Worm (Caenorhabditis elegans) whole organism, L4 larva: Measurements from ENCODE around the gene grk-1.

ENCODE experiments used
- D1046.2 ChIP-seq: fragments of 200-800 bp; sonication (Bioruptor generic); IDR thresholded peaks from 2 replicates; pipeline ENCODE4 v1.3.6; 2022; ENCODE audit warnings: missing genetic modification characterization, missing compliant biosample characterization
- Y105C5A.15 ChIP-seq: fragments of 200-800 bp; sonication (Bioruptor generic); IDR thresholded peaks from 2 replicates; pipeline ENCODE4 v1.3.6; 2022; ENCODE audit warnings: missing genetic modification characterization, missing compliant biosample characterization
- aha-1 ChIP-seq: fragments of 150-350 bp; peaks from one replicate; lab custom pipeline; 2014; ENCODE audit warnings: missing biosample characterization, missing genetic modification characterization
- ama-1 ChIP-seq: fragments of 150-350 bp; optimal IDR thresholded peaks from 2 replicates; lab custom pipeline; 2014; ENCODE audit warnings: inconsistent platforms, mixed read lengths
- arid-1 ChIP-seq: fragments of 200-800 bp; sonication (Bioruptor generic); conservative IDR thresholded peaks from 2 replicates; pipeline ENCODE4 v1.3.6; 2022; ENCODE audit warnings: missing genetic modification reagents, missing genetic modification characterization, missing compliant biosample characterization
- ceh-28 ChIP-seq: fragments of 150-350 bp; optimal IDR thresholded peaks from 2 replicates; lab custom pipeline; 2014; ENCODE audit warnings: missing biosample characterization, missing genetic modification reagents, missing genetic modification characterization
- ceh-32 ChIP-seq: sonication (generic microtip); optimal IDR thresholded peaks from 2 replicates; lab custom pipeline; 2016; ENCODE audit warnings: mild to moderate bottlenecking, missing genetic modification characterization, missing compliant biosample characterization; ENCODE audit not compliant: poor library complexity
- ceh-62 ChIP-seq: sonication (generic microtip); optimal IDR thresholded peaks from 2 replicates; lab custom pipeline; 2017; ENCODE audit warnings: missing biosample characterization, missing genetic modification characterization
- ces-1 ChIP-seq: fragments of 150-350 bp; sonication (generic microtip); optimal IDR thresholded peaks from 4 replicates; lab custom pipeline; 2014; ENCODE audit warnings: missing biosample characterization, missing genetic modification reagents, missing genetic modification characterization
- ctbp-1 ChIP-seq: fragments of 200-800 bp; sonication (Bioruptor generic); IDR thresholded peaks from 2 replicates; pipeline ENCODE4 v1.3.6; 2022; ENCODE audit warnings: missing genetic modification reagents, missing genetic modification characterization, missing compliant biosample characterization
- daf-12 ChIP-seq: fragments of 150-350 bp; optimal IDR thresholded peaks from 2 replicates; lab custom pipeline; 2014; ENCODE audit warnings: missing biosample characterization, missing genetic modification reagents, missing genetic modification characterization
- daf-19 ChIP-seq: fragments of 200-800 bp; sonication (Bioruptor generic); conservative IDR thresholded peaks from 2 replicates; pipeline ENCODE4 v1.3.6; 2022; ENCODE audit warnings: missing genetic modification characterization, missing compliant biosample characterization
- dmd-8 ChIP-seq: fragments of 200-800 bp; sonication (Bioruptor generic); IDR thresholded peaks from 2 replicates; pipeline ENCODE4 v1.3.6; 2022; ENCODE audit warnings: missing genetic modification characterization, missing compliant biosample characterization
- egl-27 ChIP-seq: sonication (generic microtip); optimal IDR thresholded peaks from 3 replicates; lab custom pipeline; 2017; ENCODE audit warnings: missing biosample characterization, missing genetic modification reagents, missing genetic modification characterization
- fkh-10 ChIP-seq: fragments of 150-350 bp; optimal IDR thresholded peaks from 2 replicates; lab custom pipeline; 2014; ENCODE audit warnings: missing biosample characterization, missing genetic modification reagents, missing genetic modification characterization
- fos-1 ChIP-seq: fragments of 150-350 bp; optimal IDR thresholded peaks from 2 replicates; lab custom pipeline; 2014; ENCODE audit warnings: missing biosample characterization, missing genetic modification characterization
- hif-1 ChIP-seq, 2 experiments: sonication (generic microtip); optimal IDR thresholded peaks; 2 replicates each; lab custom pipeline; 2016 to 2017; ENCODE audit warnings: missing compliant biosample characterization in 2 of 2, missing genetic modification characterization in 2 of 2, missing genetic modification reagents in 2 of 2, missing genotype in 2 of 2, mild to moderate bottlenecking in 1 of 2
- hlh-11 ChIP-seq: fragments of 200-800 bp; sonication (Bioruptor generic); optimal IDR thresholded peaks from 2 replicates; lab custom pipeline; 2018; ENCODE audit warnings: mild to moderate bottlenecking, missing genetic modification characterization, missing compliant biosample characterization
- hlh-30 ChIP-seq: sonication (generic microtip); optimal IDR thresholded peaks from 2 replicates; lab custom pipeline; 2017; ENCODE audit warnings: antibody characterized with exemption, mild to moderate bottlenecking, missing genetic modification characterization, missing compliant biosample characterization; ENCODE audit not compliant: insufficient read depth
- lin-29 ChIP-seq: fragments of 200-800 bp; sonication (Bioruptor generic); IDR thresholded peaks from 2 replicates; pipeline ENCODE4 v1.3.6; 2022; ENCODE audit warnings: missing genetic modification reagents, missing genetic modification characterization, missing compliant biosample characterization
- lin-38 ChIP-seq: fragments of 200-800 bp; sonication (Bioruptor generic); IDR thresholded peaks from 2 replicates; pipeline ENCODE4 v1.3.6; 2022; ENCODE audit warnings: missing genetic modification reagents, missing genetic modification characterization, missing compliant biosample characterization
- madf-9 ChIP-seq: fragments of 200-800 bp; sonication (Bioruptor generic); conservative IDR thresholded peaks from 2 replicates; pipeline ENCODE4 v1.3.6; 2022; ENCODE audit warnings: missing genetic modification reagents, missing genetic modification characterization, missing compliant biosample characterization
- mdt-29 ChIP-seq: fragments of 200-800 bp; sonication (Bioruptor generic); IDR thresholded peaks from 2 replicates; pipeline ENCODE4 v1.3.6; 2022; ENCODE audit warnings: missing genetic modification reagents, missing genetic modification characterization, missing compliant biosample characterization
- mep-1 ChIP-seq: fragments of 150-350 bp; sonication (generic microtip); optimal IDR thresholded peaks from 3 replicates; lab custom pipeline; 2014; ENCODE audit warnings: missing biosample characterization, missing genetic modification characterization
- mes-2 ChIP-seq: sonication (generic microtip); optimal IDR thresholded peaks from 2 replicates; lab custom pipeline; 2016; ENCODE audit warnings: missing genotype, mild to moderate bottlenecking, missing genetic modification characterization, missing compliant biosample characterization; ENCODE audit not compliant: poor library complexity, severe bottlenecking
- mxl-2 ChIP-seq: fragments of 200-800 bp; sonication (Bioruptor generic); conservative IDR thresholded peaks from 2 replicates; pipeline ENCODE4 v1.3.6; 2022; ENCODE audit warnings: missing genetic modification reagents, missing genetic modification characterization, missing compliant biosample characterization
- nhr-11 ChIP-seq: fragments of 150-350 bp; optimal IDR thresholded peaks from 2 replicates; lab custom pipeline; 2014; ENCODE audit warnings: missing biosample characterization, missing genetic modification characterization
- nhr-237 ChIP-seq: sonication (generic microtip); optimal IDR thresholded peaks from 2 replicates; lab custom pipeline; 2017; ENCODE audit warnings: missing biosample characterization, missing genetic modification characterization
- nhr-28 ChIP-seq: fragments of 150-350 bp; optimal IDR thresholded peaks from 2 replicates; lab custom pipeline; 2014; ENCODE audit warnings: missing biosample characterization, missing genetic modification characterization
- nhr-42 ChIP-seq: fragments of 200-800 bp; sonication (Bioruptor generic); IDR thresholded peaks from 2 replicates; pipeline ENCODE4 v1.3.6; 2022; ENCODE audit warnings: missing genetic modification characterization, missing compliant biosample characterization
- nhr-76 ChIP-seq: fragments of 150-350 bp; optimal IDR thresholded peaks from 2 replicates; lab custom pipeline; 2014; ENCODE audit warnings: missing biosample characterization, missing genetic modification characterization
- nhr-77 ChIP-seq: fragments of 150-350 bp; optimal IDR thresholded peaks from 2 replicates; lab custom pipeline; 2014; ENCODE audit warnings: missing biosample characterization, missing genetic modification characterization
- pqm-1 ChIP-seq: sonication (generic microtip); optimal IDR thresholded peaks from 2 replicates; lab custom pipeline; 2017; ENCODE audit warnings: missing biosample characterization, missing genetic modification characterization
- rbr-2 ChIP-seq: sonication (generic microtip); optimal IDR thresholded peaks from 2 replicates; lab custom pipeline; 2016; ENCODE audit warnings: missing genotype, missing genetic modification characterization, missing compliant biosample characterization
- sdz-12 ChIP-seq: fragments of 200-800 bp; sonication (Bioruptor generic); optimal IDR thresholded peaks from 2 replicates; lab custom pipeline; 2018; ENCODE audit warnings: mild to moderate bottlenecking, missing genetic modification characterization, missing compliant biosample characterization
- set-16 ChIP-seq: fragments of 200-800 bp; sonication (Bioruptor generic); IDR thresholded peaks from 2 replicates; pipeline ENCODE4 v1.3.6; 2022; ENCODE audit warnings: missing genetic modification reagents, missing genetic modification characterization, missing compliant biosample characterization
- snpc-4 ChIP-seq: fragments of 150-350 bp; optimal IDR thresholded peaks from 2 replicates; lab custom pipeline; 2014; ENCODE audit warnings: missing biosample characterization, missing genetic modification characterization
- tra-1 ChIP-seq: fragments of 200-800 bp; sonication (Bioruptor generic); IDR thresholded peaks from 2 replicates; pipeline ENCODE4 v1.3.6; 2022; ENCODE audit warnings: missing genetic modification reagents, missing genetic modification characterization, missing compliant biosample characterization
- unc-39 ChIP-seq: sonication (generic microtip); optimal IDR thresholded peaks from 2 replicates; lab custom pipeline; 2017; ENCODE audit warnings: missing biosample characterization, missing genetic modification characterization
- unc-62 ChIP-seq, 3 experiments: fragments of 150-350 bp in 1 of 3; sonication (generic microtip); optimal IDR thresholded peaks in 2 of 3; peaks in 1 of 3; 1 replicate in 1 of 3; 2 replicates in 2 of 3; lab custom pipeline; 2014 to 2017; ENCODE audit warnings: missing biosample characterization in 3 of 3, missing genetic modification characterization in 3 of 3, missing genetic modification reagents in 3 of 3, missing genotype in 1 of 3
- vab-7 ChIP-seq: fragments of 200-800 bp; sonication (Bioruptor generic); IDR thresholded peaks from 2 replicates; pipeline ENCODE4 v1.3.6; 2022; ENCODE audit warnings: missing genetic modification reagents, missing genetic modification characterization, missing compliant biosample characterization
- zfp-2 ChIP-seq: sonication (generic microtip); optimal IDR thresholded peaks from 2 replicates; lab custom pipeline; 2016; ENCODE audit warnings: mild to moderate bottlenecking, missing genetic modification characterization, missing compliant biosample characterization
- ztf-11 ChIP-seq: fragments of 150-350 bp; optimal IDR thresholded peaks from 2 replicates; lab custom pipeline; 2014; ENCODE audit warnings: missing biosample characterization, missing genetic modification characterization

grk-1 gene

ce11 chrX:9984889-9985404 is 14.1 kb downstream of the grk-1 start, which contains the start of gene F19C6.5 (continued):
- TF ChIP-seq D1046.2 (GFP tag; lab: Robert Waterston, UW) (no peak), egl-27 (tag; lab: Kevin White, UChicago) (no peak), nhr-76 (no peak), set-16 (no peak), ctbp-1 (GFP tag; lab: Robert Waterston, UW) (no peak), nhr-28 (tag; lab: Kevin White, UChicago) (peak; percentile 95), unc-39 (tag; lab: Kevin White, UChicago) (no peak), pqm-1 (tag; lab: Kevin White, UChicago) (peak; percentile 18), arid-1 (GFP tag; lab: Robert Waterston, UW) (no peak), nhr-77 (tag; lab: Kevin White, UChicago) (no peak), ceh-32 (tag; lab: Kevin White, UChicago) (no peak), sdz-12 (GFP tag; lab: Kevin White, UChicago) (no peak)

- TF ChIP-seq lin-38 (no peak), fkh-10 (GFP tag; lab: Kevin White, UChicago) (peak; percentile 74)
Measured at ce11 chrX:9981259-9981658, 17.7 kb downstream of the grk-1 start.

- TF ChIP-seq daf-12 (peak; percentile 4), fos-1 (tag; lab: Kevin White, UChicago) (no peak)
Measured at ce11 chrX:9976206-9976605, 22.8 kb downstream of the grk-1 start, which contains the start of gene mgl-1. mgl-1 (minus strand) TSS chrX:9976306.

- no peak for TF ChIP-seq tra-1 (GFP tag; lab: Robert Waterston, UW)
- TF ChIP-seq lin-29 (GFP tag; lab: Robert Waterston, UW): no peak
- no peak for TF ChIP-seq ama-1 (lab: Kevin White, UChicago)
- TF ChIP-seq ceh-62 (tag; lab: Kevin White, UChicago): no peak
- no peak for TF ChIP-seq ces-1
- no peak for TF ChIP-seq arid-1 (GFP tag; lab: Robert Waterston, UW)
- TF ChIP-seq daf-19 (GFP tag; lab: Robert Waterston, UW): no peak
- TF ChIP-seq set-16: no peak
- no peak for TF ChIP-seq hlh-30 (tag; lab: Kevin White, UChicago)
- no peak for TF ChIP-seq ztf-11 (tag; lab: Kevin White, UChicago)
- TF ChIP-seq mes-2: no peak
- TF ChIP-seq mxl-2 (GFP tag; lab: Robert Waterston, UW): no peak
- no peak for TF ChIP-seq dmd-8 (GFP tag; lab: Robert Waterston, UW)
- TF ChIP-seq mep-1 (tag; lab: Kevin White, UChicago): no peak
Measured at ce11 chrX:9965275-9965674, 33.7 kb downstream of the grk-1 start, which contains the start of gene pssy-1. pssy-1 (plus strand) TSS chrX:9965592.

ce11 chrX:9962535-9962934 is 36.5 kb downstream of the grk-1 start:
- TF ChIP-seq nhr-237 (tag; lab: Kevin White, UChicago) (no peak), unc-62 (GFP tag; optimal IDR thresholded peaks at IDR 0.05 in 1 of 2; lab: Kevin White, UChicago) (peak in 1 of 2 experiments; percentile 92), unc-62 (tag; optimal IDR thresholded peaks at IDR 0.05; lab: Kevin White, UChicago) (no peak), ceh-28 (tag; lab: Kevin White, UChicago) (no peak), aha-1 (tag; lab: Kevin White, UChicago) (peak; percentile 22)
- TF ChIP-seq, all 104 proteins: peak for 2

- TF ChIP-seq snpc-4 (no peak), nhr-42 (peak; percentile 89), ztf-11 (tag; lab: Kevin White, UChicago) (no peak), nhr-11 (tag; lab: Kevin White, UChicago) (peak; percentile 95), madf-9 (GFP tag; lab: Robert Waterston, UW) (peak; percentile 55), vab-7 (peak; percentile 66), hlh-11 (tag; lab: Kevin White, UChicago) (peak; percentile 98), mdt-29 (GFP tag; lab: Robert Waterston, UW) (peak; percentile 58; the same call in 1 of the 2 replicates), rbr-2 (peak; percentile 97), nhr-28 (tag; lab: Kevin White, UChicago) (peak; percentile 93), Y105C5A.15 (GFP tag; lab: Robert Waterston, UW) (no peak), hif-1 (tag; optimal IDR thresholded peaks at IDR 0.05; lab: Kevin White, UChicago) (peak; percentile 32 to 91), nhr-76 (peak; percentile 51), daf-12 (no peak), zfp-2 (peak; percentile 9)
Measured at ce11 chrX:9958561-9958960, 40.4 kb downstream of the grk-1 start, which contains the start of gene ZC506.1. ZC506.1 (plus strand) TSS chrX:9958960.
